Worm (Caenorhabditis elegans) whole organism, early embryonic: ENCODE results near the gene col-84.

Experiments used
- B0310.2 ChIP-seq: sonication (generic microtip); optimal IDR thresholded peaks from 2 replicates; lab custom pipeline; 2016; ENCODE audit warnings: mild to moderate bottlenecking, missing genetic modification characterization, missing compliant biosample characterization
- ceh-36 ChIP-seq: sonication (generic microtip); optimal IDR thresholded peaks from 2 replicates; lab custom pipeline; 2016; ENCODE audit warnings: missing genetic modification characterization, inconsistent platforms, missing compliant biosample characterization
- ets-7 ChIP-seq: sonication (generic microtip); optimal IDR thresholded peaks from 2 replicates; lab custom pipeline; 2016; ENCODE audit warnings: missing genotype, missing genetic modification characterization, missing compliant biosample characterization
- hmg-4 ChIP-seq: fragments of 200-800 bp; sonication (Bioruptor generic); optimal IDR thresholded peaks from 2 replicates; lab custom pipeline; 2018; ENCODE audit warnings: mild to moderate bottlenecking, missing genetic modification characterization, missing compliant biosample characterization
- tbx-11 ChIP-seq: fragments of 200-800 bp; sonication (Bioruptor generic); IDR thresholded peaks from 2 replicates; pipeline ENCODE4 v1.3.6; 2022; ENCODE audit warnings: missing genetic modification characterization, missing compliant biosample characterization

- no peak for TF ChIP-seq hmg-4 (GFP tag; lab: Kevin White, UChicago)
- no peak for TF ChIP-seq ets-7 (tag; lab: Kevin White, UChicago)
- TF ChIP-seq ceh-36 (tag; lab: Kevin White, UChicago), result no peak
- TF ChIP-seq B0310.2 (tag; lab: Kevin White, UChicago), result no peak
- no peak for TF ChIP-seq tbx-11 (GFP tag; lab: Robert Waterston, UW)
Observed at ce11 chrII:11854749-11855148, 13.6 kb upstream of the col-84 start.
